Fruit fly (Drosophila melanogaster): ENCODE data around the gene Dhc1.
A peak's percentile ranks its signal among the peaks of the same experiment; 100 is the strongest.

Dhc1 gene

dm6 chr3R:9605084-9605483, 69.4 kb downstream of the Dhc1 start (continued):
- TF ChIP-seq CG31224 (GFP tag; IDR thresholded peaks at IDR 0.05) (no peak), ken (GFP tag; IDR thresholded peaks at IDR 0.05) (no peak), dmrt11E (tag; optimal IDR thresholded peaks at IDR 0.05) (peak; percentile 81), CG13424 (tag; optimal IDR thresholded peaks at IDR 0.05) (peak; percentile 8), CG11723 (GFP tag; optimal IDR thresholded peaks at IDR 0.05) (peak; percentile 1), so (GFP tag; IDR thresholded peaks at IDR 0.05) (no peak), Fer2 (tag; optimal IDR thresholded peaks at IDR 0.05) (no peak), CG14441 (GFP tag; IDR thresholded peaks at IDR 0.05) (no peak), Abd-B (GFP tag; optimal IDR thresholded peaks at IDR 0.05) (peak; percentile 23), Doc3 (GFP tag; IDR thresholded peaks at IDR 0.05; ENCODE audit: partially characterized antibody) (no peak), CG9727 (GFP tag; optimal IDR thresholded peaks at IDR 0.05) (peak; percentile 74), run (tag; optimal IDR thresholded peaks at IDR 0.05) (no peak), Neu2 (GFP tag; optimal IDR thresholded peaks at IDR 0.05; ENCODE audit: borderline replicate concordance) (peak; percentile 13), Xrp1 (GFP tag; IDR thresholded peaks at IDR 0.05) (peak; percentile 78), chm (GFP tag; IDR thresholded peaks at IDR 0.05) (peak; percentile 63; the same call in 1 of the 2 replicates), Rx (GFP tag; IDR thresholded peaks at IDR 0.05) (no peak), CG6791 (GFP tag; IDR thresholded peaks at IDR 0.05; ENCODE audit: partially characterized antibody) (no peak)

- TF ChIP-seq CG15479 (GFP tag; optimal IDR thresholded peaks at IDR 0.05) (peak; percentile 67), CG10959 (GFP tag; IDR thresholded peaks at IDR 0.05) (no peak), cad (GFP tag; optimal IDR thresholded peaks at IDR 0.05) (peak; percentile 87), CG9215 (GFP tag; IDR thresholded peaks at IDR 0.05) (no peak), zen (tag; optimal IDR thresholded peaks at IDR 0.05) (peak; percentile 82), grn (GFP tag; optimal IDR thresholded peaks at IDR 0.05) (peak; percentile 49), Hsf (GFP tag; optimal IDR thresholded peaks at IDR 0.05) (no peak), hth (optimal IDR thresholded peaks at IDR 0.05) (peak; percentile 77), chinmo (GFP tag; IDR thresholded peaks at IDR 0.05; ENCODE audit: partially characterized antibody) (0 out of 4 replicates have a peak, but pooled peaks have one; percentile 21), cg (GFP tag; optimal IDR thresholded peaks at IDR 0.05) (peak; percentile 10), kni (GFP tag; optimal IDR thresholded peaks at IDR 0.05) (peak; percentile 22), gsb-n (tag; optimal IDR thresholded peaks at IDR 0.05) (no peak), ci (GFP tag; IDR thresholded peaks at IDR 0.05) (peak; percentile 15; the same call in 1 of the 3 replicates), CG10462 (GFP tag; optimal IDR thresholded peaks at IDR 0.05) (no peak), Ets65A (GFP tag) (peak; percentile 56), Fer3 (tag; optimal IDR thresholded peaks at IDR 0.05) (no peak), tll (GFP tag; optimal IDR thresholded peaks at IDR 0.05) (peak in 1 of 2 experiments; percentile 90), CG5953 (GFP tag; IDR thresholded peaks at IDR 0.05) (no peak), CG4360 (GFP tag; IDR thresholded peaks at IDR 0.05) (no peak), pros (GFP tag; optimal IDR thresholded peaks at IDR 0.05) (peak; percentile 46)
Measured at dm6 chr3R:9604445-9605020, 69.9 kb downstream of the Dhc1 start.
